Fruit fly (Drosophila melanogaster): ENCODE data around the gene CG10616.
A peak's percentile ranks its signal among the peaks of the same experiment; 100 is the strongest.

The CG10616 gene

dm6 chr3L:12471471-12471978, at the start of gene CG10616 (continued):
- no peak for TF ChIP-seq CG7556 (GFP tag; optimal IDR thresholded peaks at IDR 0.05)
- TF ChIP-seq z (GFP tag; IDR thresholded peaks at IDR 0.05), result no peak
- TF ChIP-seq CoRest (tag; optimal IDR thresholded peaks at IDR 0.05), result peak; percentile 34
- peak; percentile 96 for TF ChIP-seq CG11560 (tag; IDR thresholded peaks at IDR 0.05)
- no peak for TF ChIP-seq CG3838 (GFP tag; optimal IDR thresholded peaks at IDR 0.05)
- no peak for TF ChIP-seq CG16779 (GFP tag; IDR thresholded peaks at IDR 0.05)
- no peak for TF ChIP-seq E2f1 (GFP tag; IDR thresholded peaks at IDR 0.05)
- no peak for TF ChIP-seq Pdp1 (GFP tag; optimal IDR thresholded peaks at IDR 0.05)
- TF ChIP-seq tin (GFP tag; optimal IDR thresholded peaks at IDR 0.05), result no peak
- TF ChIP-seq vfl (GFP tag; optimal IDR thresholded peaks at IDR 0.05), result no peak
- TF ChIP-seq gfzf (GFP tag; optimal IDR thresholded peaks at IDR 0.05), result peak; percentile 66
- no peak for TF ChIP-seq al (GFP tag; IDR thresholded peaks at IDR 0.05)
- no peak for TF ChIP-seq chif (GFP tag; optimal IDR thresholded peaks at IDR 0.05)
- TF ChIP-seq Hr3 (GFP tag; optimal IDR thresholded peaks at IDR 0.05), result no peak
- no peak for TF ChIP-seq Lpt (GFP tag; optimal IDR thresholded peaks at IDR 0.05)
- no peak for TF ChIP-seq NK7.1 (GFP tag; optimal IDR thresholded peaks at IDR 0.05)
- TF ChIP-seq Nf-YC (tag; optimal IDR thresholded peaks at IDR 0.05), result no peak
- TF ChIP-seq pb (GFP tag; optimal IDR thresholded peaks at IDR 0.05), result no peak
- no peak for TF ChIP-seq gem (tag; optimal IDR thresholded peaks at IDR 0.05)
- no peak for TF ChIP-seq tll (GFP tag; optimal IDR thresholded peaks at IDR 0.05)
- no peak for TF ChIP-seq CG17802 (tag; optimal IDR thresholded peaks at IDR 0.05)
- no peak for TF ChIP-seq CG11723 (GFP tag; optimal IDR thresholded peaks at IDR 0.05)
- TF ChIP-seq peb (GFP tag; IDR thresholded peaks at IDR 0.05), result no peak
- no peak for TF ChIP-seq Bteb2 (GFP tag; optimal IDR thresholded peaks at IDR 0.05)
- TF ChIP-seq ranshi (GFP tag; IDR thresholded peaks at IDR 0.05), result no peak
- no peak for TF ChIP-seq pnt (GFP tag; optimal IDR thresholded peaks at IDR 0.05)
- no peak for TF ChIP-seq Dip3 (GFP tag; optimal IDR thresholded peaks at IDR 0.05)
- no peak for TF ChIP-seq Antp (GFP tag; optimal IDR thresholded peaks at IDR 0.05)
- TF ChIP-seq Fer3 (tag; optimal IDR thresholded peaks at IDR 0.05), result no peak
- TF ChIP-seq PHDP (tag; optimal IDR thresholded peaks at IDR 0.05), result no peak
- no peak for TF ChIP-seq zfh1 (GFP tag; IDR thresholded peaks at IDR 0.05)
- TF ChIP-seq lab (GFP tag; optimal IDR thresholded peaks at IDR 0.05), result no peak
- TF ChIP-seq CG30020 (tag; optimal IDR thresholded peaks at IDR 0.05), result no peak
- TF ChIP-seq NfI (GFP tag; optimal IDR thresholded peaks at IDR 0.05), result no peak
- no peak for TF ChIP-seq kay (GFP tag; optimal IDR thresholded peaks at IDR 0.05)
- no peak for TF ChIP-seq CG2889 (GFP tag; IDR thresholded peaks at IDR 0.05)
- no peak for TF ChIP-seq TFAM (GFP tag; optimal IDR thresholded peaks at IDR 0.05)
- TF ChIP-seq HmgD (GFP tag; optimal IDR thresholded peaks at IDR 0.05), result no peak
- no peak for TF ChIP-seq lbe (GFP tag; optimal IDR thresholded peaks at IDR 0.05)
- TF ChIP-seq crc (GFP tag; optimal IDR thresholded peaks at IDR 0.05), result no peak
- TF ChIP-seq CG32532 (GFP tag; IDR thresholded peaks at IDR 0.05), result no peak
- no peak for TF ChIP-seq org-1 (GFP tag; optimal IDR thresholded peaks at IDR 0.05)
- no peak for TF ChIP-seq en (GFP tag; optimal IDR thresholded peaks at IDR 0.05)
- no peak for TF ChIP-seq Fer1 (GFP tag; optimal IDR thresholded peaks at IDR 0.05)
- TF ChIP-seq CG8281 (tag; optimal IDR thresholded peaks at IDR 0.05), result no peak
- TF ChIP-seq psq (GFP tag; optimal IDR thresholded peaks at IDR 0.05), result no peak
- TF ChIP-seq HLH3B (GFP tag; IDR thresholded peaks at IDR 0.05), result no peak
- no peak for TF ChIP-seq Eip74EF (GFP tag; optimal IDR thresholded peaks at IDR 0.05)
- no peak for TF ChIP-seq dan (GFP tag; IDR thresholded peaks at IDR 0.05)
- no peak for TF ChIP-seq CkIIα-i1 (GFP tag; IDR thresholded peaks at IDR 0.05)
- TF ChIP-seq CG13894 (tag; optimal IDR thresholded peaks at IDR 0.05), result no peak
- no peak for TF ChIP-seq CG8944 (GFP tag; optimal IDR thresholded peaks at IDR 0.05)
